Fruit fly (Drosophila melanogaster) whole organism, prepupa: ENCODE measurements around the gene CG13965.

Experiments used
- CG10631 ChIP-seq: fragments of 200-800 bp; sonication (Bioruptor generic); optimal IDR thresholded peaks from 2 replicates; lab custom pipeline; 2016; ENCODE audit warnings: missing biosample characterization, missing genetic modification characterization
- CG16779 ChIP-seq: fragments of 200-800 bp; sonication (Bioruptor generic); optimal IDR thresholded peaks from 3 replicates; lab custom pipeline; 2017; ENCODE audit warnings: missing biosample characterization, mild to moderate bottlenecking, missing genetic modification characterization
- CG6854 ChIP-seq: fragments of 200-800 bp; sonication (Bioruptor generic); optimal IDR thresholded peaks from 2 replicates; lab custom pipeline; 2017; ENCODE audit warnings: missing biosample characterization, mild to moderate bottlenecking, missing genetic modification characterization
- CG7368 ChIP-seq: fragments of 200-800 bp; sonication (Bioruptor generic); optimal IDR thresholded peaks from 3 replicates; lab custom pipeline; 2016; ENCODE audit warnings: missing biosample characterization, missing genetic modification characterization
- CG8632 ChIP-seq: fragments of 200-800 bp; sonication (Bioruptor generic); optimal IDR thresholded peaks from 3 replicates; lab custom pipeline; 2016; ENCODE audit warnings: missing biosample characterization, missing genetic modification characterization
- Eip75B ChIP-seq: fragments of 200-800 bp; sonication (Bioruptor generic); optimal IDR thresholded peaks from 3 replicates; lab custom pipeline; 2016; ENCODE audit warnings: missing biosample characterization, missing genetic modification characterization
- Met ChIP-seq: fragments of 200-800 bp; sonication (Bioruptor generic); optimal IDR thresholded peaks from 3 replicates; lab custom pipeline; 2016; ENCODE audit warnings: missing biosample characterization, missing genetic modification characterization
- OdsH ChIP-seq: fragments of 200-800 bp; sonication (Bioruptor generic); optimal IDR thresholded peaks from 3 replicates; lab custom pipeline; 2016; ENCODE audit warnings: missing biosample characterization, missing genetic modification characterization
- Sox14 ChIP-seq: fragments of 200-800 bp; sonication (Bioruptor generic); optimal IDR thresholded peaks from 3 replicates; lab custom pipeline; 2016; ENCODE audit warnings: missing biosample characterization, missing genetic modification characterization
- Sox15 ChIP-seq: fragments of 200-800 bp; sonication (Bioruptor generic); optimal IDR thresholded peaks from 3 replicates; lab custom pipeline; 2016; ENCODE audit warnings: missing biosample characterization, missing genetic modification characterization
- dac ChIP-seq: fragments of 200-800 bp; sonication (Bioruptor generic); optimal IDR thresholded peaks from 2 replicates; lab custom pipeline; 2017; ENCODE audit warnings: missing biosample characterization, mild to moderate bottlenecking, missing genetic modification characterization
- dsx ChIP-seq: fragments of 200-800 bp; optimal IDR thresholded peaks from 3 replicates; lab custom pipeline; 2019; ENCODE audit warnings: missing biosample characterization, mild to moderate bottlenecking, missing genetic modification characterization, moderate library complexity; ENCODE audit not compliant: poor library complexity, severe bottlenecking
- net ChIP-seq: fragments of 200-800 bp; sonication (Bioruptor generic); optimal IDR thresholded peaks from 3 replicates; lab custom pipeline; 2016; ENCODE audit warnings: missing biosample characterization, missing genetic modification characterization

- TF ChIP-seq dac (no peak), net (GFP tag; lab: Kevin White, UChicago) (no peak), Sox14 (GFP tag; lab: Kevin White, UChicago) (no peak), CG6854 (GFP tag; lab: Kevin White, UChicago) (no peak), CG8632 (no peak), dsx (GFP tag; lab: Kevin White, UChicago) (no peak), OdsH (GFP tag; lab: Kevin White, UChicago) (no peak), CG16779 (tag; lab: Kevin White, UChicago) (no peak), CG10631 (no peak), CG7368 (no peak), Eip75B (GFP tag; lab: Kevin White, UChicago) (no peak), Sox15 (no peak), Met (GFP tag; lab: Kevin White, UChicago) (no peak)
Measured at dm6 chr2L:19992427-19992998, 30.4 kb upstream of the CG13965 start.
